Worm (Caenorhabditis elegans): ENCODE measurements around the gene Y42H9B.3.

Y42H9B.3 gene

DNA sequence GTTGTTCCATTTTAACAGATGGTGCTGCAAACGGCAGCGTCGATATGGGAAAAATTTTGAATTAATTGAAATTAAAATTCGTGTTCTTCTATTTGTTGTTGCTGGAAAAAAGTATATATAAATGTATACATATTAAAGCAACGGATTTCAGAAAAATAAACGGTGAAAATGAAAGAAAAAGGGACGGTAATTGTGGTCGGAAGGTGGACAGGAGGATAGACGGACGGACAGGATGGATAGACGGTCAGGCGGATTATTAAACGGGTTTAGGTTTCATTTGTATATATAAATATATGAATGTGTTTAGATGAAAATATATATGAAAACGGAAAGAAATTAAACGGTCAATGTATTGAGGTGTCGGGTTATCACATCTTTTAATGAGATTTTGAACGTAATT lies 17.2 kb upstream of the Y42H9B.3 start, which contains the start of gene nhr-31:
TSS of gene nhr-31 (minus strand) at position 101 of the 400 bp plus-strand sequence.
- TF ChIP-seq W03F9.2 (tag; optimal IDR thresholded peaks at IDR 0.05) (no peak), dao-5 (tag; optimal IDR thresholded peaks at IDR 0.05) (no peak), him-1 (tag; optimal IDR thresholded peaks at IDR 0.05) (no peak)

DNA sequence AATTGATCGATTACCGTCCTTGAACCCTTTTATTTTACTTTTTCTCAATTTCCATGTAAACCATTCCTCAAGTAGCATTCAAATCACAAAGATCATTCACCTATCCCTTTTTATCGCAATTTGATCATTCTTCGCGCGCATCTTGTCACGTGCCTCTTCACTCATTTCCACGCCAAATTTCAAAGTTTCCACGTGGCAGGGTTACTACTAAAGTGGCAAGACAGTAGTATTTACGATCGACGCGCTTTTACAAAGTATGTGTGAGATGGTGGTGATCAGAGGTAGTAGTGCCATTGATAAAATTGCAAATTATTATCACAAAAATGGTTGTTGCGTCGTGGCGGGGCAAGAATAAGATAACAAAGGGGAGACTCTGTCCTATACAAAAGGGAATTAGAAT lies 16.1 kb upstream of the Y42H9B.3 start:
- TF ChIP-seq dao-5 (tag; optimal IDR thresholded peaks at IDR 0.05) (no peak), W03F9.2 (tag; optimal IDR thresholded peaks at IDR 0.05) (no peak), him-1 (tag; optimal IDR thresholded peaks at IDR 0.05) (no peak)

DNA sequence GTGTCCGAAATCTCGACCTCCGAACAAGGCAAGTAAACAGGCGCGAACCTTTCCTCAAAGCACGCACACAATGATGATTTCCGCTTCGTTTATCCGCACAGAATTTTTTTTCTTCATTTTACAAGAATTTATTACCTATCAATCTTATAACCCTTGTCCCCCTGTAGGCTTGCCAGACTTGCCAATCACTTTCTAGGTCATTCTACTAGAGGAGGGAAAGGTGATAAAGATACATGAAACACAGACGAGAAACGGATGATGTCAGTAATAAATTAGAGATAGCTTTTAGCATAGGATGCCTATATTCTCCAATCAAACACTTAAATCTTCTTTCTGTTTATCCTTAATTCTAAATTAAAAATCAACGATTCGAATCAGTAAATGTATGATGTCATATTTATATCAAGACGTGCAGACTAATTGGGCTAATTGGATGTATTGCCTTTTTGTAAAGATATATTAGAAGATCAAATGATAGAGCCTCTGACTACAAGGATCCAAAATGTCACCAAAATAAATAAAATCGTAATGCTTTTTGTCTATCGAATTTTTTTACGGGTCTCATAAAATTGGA lies 15.2 kb upstream of the Y42H9B.3 start:
- no peak for TF ChIP-seq him-1 (tag; optimal IDR thresholded peaks at IDR 0.05)
- TF ChIP-seq W03F9.2 (tag; optimal IDR thresholded peaks at IDR 0.05) = no peak
- TF ChIP-seq dao-5 (tag; optimal IDR thresholded peaks at IDR 0.05) = no peak

DNA sequence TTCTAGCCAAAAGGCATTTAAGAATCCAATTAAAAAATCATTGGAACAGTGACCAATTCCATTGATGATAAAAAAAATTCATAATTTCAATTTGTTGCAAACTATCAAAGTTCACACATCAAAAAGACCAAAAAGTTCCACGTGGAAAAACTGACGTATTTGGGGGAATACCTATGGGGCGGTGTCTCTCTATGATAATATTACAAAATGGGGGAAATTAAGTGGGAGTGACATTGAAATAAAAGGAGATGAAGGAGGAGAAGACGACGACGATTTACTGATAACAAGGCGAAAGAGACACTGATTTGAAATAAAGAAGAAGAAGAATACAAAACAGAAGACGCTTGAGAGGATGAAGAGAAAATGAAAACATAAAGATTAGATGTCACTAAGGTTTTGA lies 14.1 kb upstream of the Y42H9B.3 start:
- TF ChIP-seq W03F9.2 (tag; optimal IDR thresholded peaks at IDR 0.05) (no peak), dao-5 (tag; optimal IDR thresholded peaks at IDR 0.05) (no peak), him-1 (tag; optimal IDR thresholded peaks at IDR 0.05) (no peak)

DNA sequence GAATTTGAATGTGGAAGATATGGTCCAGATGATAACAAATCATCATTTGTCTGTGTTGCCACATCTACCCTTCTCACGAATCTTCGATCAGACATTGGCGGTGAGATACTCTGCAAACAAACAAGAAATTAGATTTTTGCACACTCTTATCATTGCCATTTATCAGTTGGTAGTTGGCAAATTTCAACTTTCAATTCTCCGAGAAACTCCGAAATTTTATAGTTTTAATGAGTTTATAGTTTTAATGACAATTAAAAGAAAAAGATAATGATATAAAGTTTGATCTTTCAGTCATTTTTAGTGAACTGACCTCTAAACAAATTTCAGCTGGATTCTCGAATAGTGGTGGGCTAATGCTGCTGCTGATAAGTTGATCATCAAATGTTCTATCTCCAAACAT lies 11.6 kb upstream of the Y42H9B.3 start:
- TF ChIP-seq dao-5 (tag; optimal IDR thresholded peaks at IDR 0.05) = no peak
- no peak for TF ChIP-seq him-1 (tag; optimal IDR thresholded peaks at IDR 0.05)
- no peak for TF ChIP-seq W03F9.2 (tag; optimal IDR thresholded peaks at IDR 0.05)

DNA sequence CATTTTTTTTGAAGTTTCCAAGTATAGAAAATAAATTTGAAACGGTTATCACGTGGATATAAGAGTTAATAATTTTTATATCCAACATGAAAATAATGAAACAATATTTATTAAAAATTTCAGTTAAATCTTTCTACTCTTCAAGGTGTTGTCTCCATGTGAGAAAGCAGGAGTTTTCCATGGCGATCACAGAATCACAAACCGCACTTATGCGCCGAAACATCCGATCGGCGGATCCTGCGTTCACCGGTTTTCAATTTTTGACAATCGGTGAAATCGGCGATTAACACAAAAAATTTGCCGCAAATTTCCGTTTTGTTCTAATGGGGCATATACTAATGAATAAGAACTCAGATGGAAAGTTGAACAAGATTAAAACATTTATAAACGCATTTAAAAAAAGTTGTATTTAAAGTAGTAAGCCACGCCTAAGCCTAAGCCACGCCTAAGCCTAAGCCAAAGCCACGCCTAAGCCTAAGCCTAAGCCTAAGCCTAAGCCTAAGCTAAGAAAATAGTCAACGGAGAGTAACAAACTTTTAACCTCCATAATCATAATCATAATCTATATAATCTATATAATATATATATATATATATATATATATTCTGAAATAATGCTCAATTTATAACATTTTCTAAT lies 9.9 kb upstream of the Y42H9B.3 start, which contains the start of gene C26B2.2:
TSS of gene C26B2.2 (minus strand) at position 88 of the 639 bp plus-strand sequence.
- TF ChIP-seq him-1 (tag; optimal IDR thresholded peaks at IDR 0.05) (no peak), dao-5 (tag; optimal IDR thresholded peaks at IDR 0.05) (no peak), W03F9.2 (tag; optimal IDR thresholded peaks at IDR 0.05) (no peak)

DNA sequence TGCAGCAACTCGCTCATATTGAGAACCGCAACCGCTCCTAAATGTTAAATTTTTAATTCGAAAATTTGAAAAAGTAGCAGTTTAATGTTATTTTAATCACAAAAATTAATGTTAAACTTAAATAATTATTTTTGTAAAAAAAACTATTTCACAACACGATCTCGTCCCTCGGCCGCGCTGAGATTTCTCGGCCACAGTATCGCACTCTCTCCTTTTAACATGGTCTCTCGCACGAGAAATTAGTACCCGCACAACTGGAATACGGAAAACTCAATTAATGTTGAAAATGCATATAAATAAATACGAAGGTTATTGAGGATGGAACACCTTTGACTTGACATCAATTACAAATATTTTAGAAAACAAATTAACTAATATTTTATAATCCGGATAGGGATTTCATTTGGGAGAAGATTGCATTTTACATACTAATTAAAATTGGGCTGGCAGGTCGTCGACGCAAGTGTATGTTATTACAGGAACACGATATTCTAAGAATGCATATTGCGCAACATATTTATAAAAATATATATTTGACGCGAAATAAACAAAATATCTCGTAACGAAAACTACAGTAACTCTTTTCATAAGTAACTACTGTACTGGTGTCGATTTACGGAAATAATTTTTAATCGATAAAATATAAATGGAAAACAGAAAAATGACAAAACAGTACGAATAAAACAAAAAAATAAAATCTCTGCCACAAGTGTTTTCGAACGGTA lies 7.7 kb upstream of the Y42H9B.3 start, which contains the start of gene dnc-4:
TSS of gene dnc-4 (minus strand) at position 37 of the 725 bp plus-strand sequence.
- TF ChIP-seq W03F9.2 (tag; optimal IDR thresholded peaks at IDR 0.05) (no peak), him-1 (tag; optimal IDR thresholded peaks at IDR 0.05) (no peak), dao-5 (tag; optimal IDR thresholded peaks at IDR 0.05) (no peak)

DNA sequence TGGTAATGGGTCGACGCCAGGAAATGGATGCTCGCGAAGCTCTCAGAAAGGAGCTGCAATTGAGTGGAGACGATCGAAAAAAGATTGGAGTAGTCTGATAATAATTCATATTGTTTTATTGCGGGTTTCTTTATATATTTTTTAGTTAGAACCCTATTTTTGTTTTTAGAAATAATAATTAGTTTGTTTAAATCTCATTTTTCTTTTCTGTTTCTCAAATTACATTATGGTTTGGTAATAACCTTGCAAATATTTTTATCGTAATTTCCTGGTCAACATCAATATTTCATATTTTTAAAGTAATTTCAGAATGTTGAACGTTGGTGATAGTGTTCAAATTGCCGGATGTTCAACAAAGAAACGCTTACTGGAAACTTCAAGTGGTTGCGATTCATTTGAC lies 4.5 kb upstream of the Y42H9B.3 start, which contains the start of gene elpc-4:
TSS of gene elpc-4 (plus strand) at position 301 of the 400 bp plus-strand sequence.
- TF ChIP-seq W03F9.2 (tag; optimal IDR thresholded peaks at IDR 0.05) (no peak), dao-5 (tag; optimal IDR thresholded peaks at IDR 0.05) (no peak), him-1 (tag; optimal IDR thresholded peaks at IDR 0.05) (no peak)

DNA sequence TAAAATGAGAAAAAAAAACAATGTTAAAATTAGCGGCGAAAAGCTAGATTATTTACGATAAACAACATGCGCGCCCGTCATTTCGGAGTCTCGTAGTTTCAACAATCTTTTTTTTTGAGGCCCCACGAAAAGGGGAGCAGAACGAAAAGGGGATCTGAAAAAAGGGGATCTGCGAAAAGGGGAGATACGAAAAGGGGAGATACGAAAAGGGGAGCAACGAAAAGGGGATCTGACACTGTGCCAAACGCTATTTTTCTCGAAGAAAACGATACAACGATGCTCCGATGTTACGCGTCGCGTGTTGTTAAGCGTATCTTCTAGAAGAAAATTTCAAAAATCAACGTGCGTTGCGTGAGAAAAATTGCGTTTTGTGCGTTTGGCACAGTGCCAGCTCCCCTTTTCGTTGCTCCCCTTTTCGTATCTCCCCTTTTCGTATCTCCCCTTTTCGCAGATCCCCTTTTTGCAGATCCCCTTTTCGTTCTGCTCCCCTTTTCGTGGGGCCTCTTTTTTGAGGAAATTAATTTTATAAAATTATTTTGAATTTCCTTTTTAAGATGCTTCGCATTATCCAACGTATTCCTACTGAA lies 3.6 kb upstream of the Y42H9B.3 start, which contains the start of gene C26B2.7:
TSS of gene C26B2.7 (plus strand) at position 549 of the 587 bp plus-strand sequence.
- TF ChIP-seq him-1 (tag; optimal IDR thresholded peaks at IDR 0.05) (peak; percentile 53), W03F9.2 (tag; optimal IDR thresholded peaks at IDR 0.05) (peak; percentile 2)

DNA sequence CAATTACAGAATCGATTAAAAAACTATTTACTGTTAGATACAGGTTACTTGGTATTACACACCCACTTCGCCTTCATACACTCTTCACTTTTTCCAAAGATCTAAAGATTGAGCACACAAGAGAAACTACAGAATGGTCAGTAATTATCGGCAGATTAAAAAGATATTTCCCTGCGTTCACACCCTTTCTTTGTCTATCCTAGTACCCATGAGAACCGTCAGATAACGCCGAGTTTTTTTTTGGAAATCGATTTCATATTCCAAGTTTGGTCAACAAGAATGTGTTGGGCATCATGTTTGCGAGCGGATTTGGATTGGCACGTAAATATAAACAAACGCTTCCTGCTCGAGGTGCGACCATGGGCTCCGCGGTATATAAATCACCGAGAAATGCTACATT lies 1.6 kb upstream of the Y42H9B.3 start, which contains the start of gene C26B2.8:
TSS of gene C26B2.8 (plus strand) at position 301 of the 400 bp plus-strand sequence.
- TF ChIP-seq dao-5 (tag; optimal IDR thresholded peaks at IDR 0.05) (no peak), him-1 (tag; optimal IDR thresholded peaks at IDR 0.05) (no peak), W03F9.2 (tag; optimal IDR thresholded peaks at IDR 0.05) (no peak)

DNA sequence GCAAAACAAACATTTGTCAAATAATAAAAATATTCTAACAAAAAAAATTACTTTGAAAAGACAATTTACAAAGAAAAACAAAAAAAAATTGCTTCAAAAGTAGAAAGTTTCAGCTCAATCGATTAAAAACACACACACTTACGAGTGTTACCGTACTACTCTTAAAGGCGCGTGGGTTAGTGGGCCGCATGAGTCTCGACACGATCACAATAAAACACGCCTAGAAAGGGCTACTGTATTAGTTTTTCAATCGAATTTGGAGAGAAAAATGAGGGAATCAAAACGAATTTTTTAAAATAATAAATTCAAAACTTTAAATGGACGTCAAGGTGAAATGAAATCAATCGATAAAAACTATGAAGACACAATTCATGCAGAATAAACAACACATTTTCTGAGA lies 1.7 kb downstream of the Y42H9B.3 start:
- no peak for TF ChIP-seq dao-5 (tag; optimal IDR thresholded peaks at IDR 0.05)
- TF ChIP-seq W03F9.2 (tag; optimal IDR thresholded peaks at IDR 0.05) = peak; percentile 31

DNA sequence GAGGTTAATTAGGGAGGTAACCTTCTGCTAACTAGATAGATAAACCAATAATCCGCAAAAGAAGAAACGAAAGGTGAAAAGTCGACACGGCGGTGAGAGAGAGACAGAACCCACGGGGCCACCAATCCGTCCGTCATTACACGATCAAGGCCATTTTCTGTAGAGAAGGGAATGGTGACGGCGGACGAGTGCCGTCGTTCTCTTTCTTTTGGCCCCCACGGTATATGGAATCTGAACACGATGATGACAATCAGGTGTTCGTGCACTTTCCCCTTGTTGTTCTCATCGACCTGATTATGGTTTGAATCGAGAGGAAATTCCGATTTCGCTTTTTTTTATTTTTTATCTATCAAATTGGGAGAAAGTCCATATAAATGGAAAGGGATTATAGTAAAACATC lies 2.9 kb downstream of the Y42H9B.3 start:
- TF ChIP-seq W03F9.2 (tag; optimal IDR thresholded peaks at IDR 0.05) (no peak), him-1 (tag; optimal IDR thresholded peaks at IDR 0.05) (no peak), dao-5 (tag; optimal IDR thresholded peaks at IDR 0.05) (no peak)

DNA sequence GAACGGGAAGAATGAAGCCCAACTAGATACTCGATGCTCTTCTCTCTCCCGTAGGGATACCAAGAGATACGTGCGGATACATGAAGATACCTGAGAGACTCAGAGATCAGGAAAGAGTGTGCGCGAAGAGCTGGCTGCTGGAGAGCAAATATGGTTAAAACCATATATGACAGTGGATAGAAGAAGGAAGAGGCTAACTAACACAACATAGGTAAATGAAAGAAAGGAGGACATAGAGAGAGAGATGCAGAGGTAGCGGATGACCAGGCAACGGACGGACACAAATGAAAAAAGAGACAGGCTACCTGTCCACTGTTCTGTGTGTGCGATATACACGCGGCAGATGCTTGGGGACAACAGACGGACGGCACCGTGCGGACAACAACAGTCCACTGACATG lies 4.1 kb downstream of the Y42H9B.3 start:
- no peak for TF ChIP-seq W03F9.2 (tag; optimal IDR thresholded peaks at IDR 0.05)
- TF ChIP-seq him-1 (tag; optimal IDR thresholded peaks at IDR 0.05) = no peak
- no peak for TF ChIP-seq dao-5 (tag; optimal IDR thresholded peaks at IDR 0.05)

DNA sequence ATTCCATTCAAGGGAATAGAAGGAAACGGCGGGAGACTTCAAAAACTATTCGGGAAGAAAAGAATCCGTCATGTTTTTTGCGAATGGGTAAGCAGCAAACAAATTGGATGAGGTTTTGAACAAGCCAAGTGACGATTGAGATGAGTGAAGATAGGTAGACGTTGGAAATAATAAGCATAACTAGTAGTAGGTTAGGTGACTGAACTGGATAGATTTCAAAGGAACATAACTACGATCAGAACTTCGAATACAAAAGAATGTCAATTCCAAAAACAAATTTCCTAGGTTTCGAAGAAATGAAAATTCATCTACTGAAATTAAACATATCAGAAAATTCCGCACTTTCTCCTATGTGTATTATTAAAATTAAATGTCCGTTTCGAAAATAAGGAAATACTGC lies 4.7 kb downstream of the Y42H9B.3 start:
- TF ChIP-seq him-1 (tag; optimal IDR thresholded peaks at IDR 0.05) (no peak), W03F9.2 (tag; optimal IDR thresholded peaks at IDR 0.05) (no peak), dao-5 (tag; optimal IDR thresholded peaks at IDR 0.05) (no peak)
